Worm (Caenorhabditis elegans) whole organism, L1 larva: ENCODE measurements around the gene lipl-4.
"Not testable (repeated sequence)": the region's sequence is repeated elsewhere in the genome, so short reads cannot be mapped to it uniquely, and the experiment has no call there.

ENCODE experiments used
- C04F5.9 ChIP-seq: sonication (generic microtip); optimal IDR thresholded peaks from 2 replicates; lab custom pipeline; 2016; ENCODE audit warnings: missing genetic modification characterization, missing compliant biosample characterization
- aha-1 ChIP-seq: fragments of 150-350 bp; optimal IDR thresholded peaks from 2 replicates; lab custom pipeline; 2014; ENCODE audit warnings: missing biosample characterization, missing genetic modification characterization
- alr-1 ChIP-seq: fragments of 200-800 bp; sonication (Bioruptor generic); optimal IDR thresholded peaks from 2 replicates; lab custom pipeline; 2018; ENCODE audit warnings: borderline replicate concordance, mild to moderate bottlenecking, missing genetic modification characterization, missing compliant biosample characterization
- aly-2 ChIP-seq: fragments of 150-350 bp; optimal IDR thresholded peaks from 2 replicates; lab custom pipeline; 2014; ENCODE audit warnings: missing biosample characterization, missing genetic modification characterization
- ama-1 ChIP-seq: fragments of 150-350 bp; optimal IDR thresholded peaks from 2 replicates; lab custom pipeline; 2014
- blmp-1 ChIP-seq: fragments of 150-350 bp; optimal IDR thresholded peaks from 2 replicates; lab custom pipeline; 2014; ENCODE audit warnings: missing biosample characterization, missing genetic modification characterization
- ceh-8 ChIP-seq: fragments of 200-800 bp; sonication (Bioruptor generic); optimal IDR thresholded peaks from 2 replicates; lab custom pipeline; 2018; ENCODE audit warnings: mild to moderate bottlenecking, missing genetic modification characterization, moderate library complexity, missing compliant biosample characterization
- ceh-82 ChIP-seq, 3 experiments: fragments of 150-350 bp in 1 of 3; sonication (generic microtip) in 2 of 3; optimal IDR thresholded peaks; 2 replicates each; lab custom pipeline; 2014 to 2017; ENCODE audit warnings: missing biosample characterization in 3 of 3, missing genetic modification characterization in 3 of 3
- dpl-1 ChIP-seq, 3 experiments: fragments of 150-350 bp in 2 of 3; sonication (generic microtip) in 1 of 3; optimal IDR thresholded peaks; 2 replicates each; lab custom pipeline; 2014 to 2017; ENCODE audit warnings: missing biosample characterization in 3 of 3, missing genetic modification characterization in 3 of 3, missing genetic modification reagents in 3 of 3
- efl-1 ChIP-seq, 4 experiments: fragments of 150-350 bp; optimal IDR thresholded peaks in 3 of 4; peaks in 1 of 4; 1 replicate in 1 of 4; 2 replicates in 3 of 4; lab custom pipeline; 2014; ENCODE audit warnings: missing biosample characterization in 2 of 4, missing genetic modification characterization in 2 of 4, missing genetic modification reagents in 2 of 4
- elt-2 ChIP-seq: sonication (generic microtip); optimal IDR thresholded peaks from 2 replicates; lab custom pipeline; 2016; ENCODE audit warnings: missing genetic modification characterization, mild to moderate bottlenecking, inconsistent platforms, missing compliant biosample characterization, missing genetic modification reagents
- elt-3 ChIP-seq, 6 experiments: fragments of 150-350 bp in 1 of 6; sonication (generic microtip); optimal IDR thresholded peaks; 2 replicates each; lab custom pipeline; 2017 to 2018; ENCODE audit warnings: missing biosample characterization in 6 of 6, missing genetic modification characterization in 6 of 6, inconsistent platforms in 1 of 6
- grh-1 ChIP-seq: fragments of 200-800 bp; sonication (Bioruptor generic); IDR thresholded peaks from 2 replicates; pipeline ENCODE4 v1.3.6; 2022; ENCODE audit warnings: missing genetic modification reagents, missing genetic modification characterization, missing compliant biosample characterization
- hlh-17 ChIP-seq: fragments of 200-800 bp; sonication (Bioruptor generic); optimal IDR thresholded peaks from 2 replicates; lab custom pipeline; 2018; ENCODE audit warnings: missing genetic modification characterization, mild to moderate bottlenecking, missing compliant biosample characterization, moderate library complexity, borderline replicate concordance
- hpl-2 ChIP-seq: fragments of 150-350 bp; optimal IDR thresholded peaks from 2 replicates; lab custom pipeline; 2014; ENCODE audit warnings: missing biosample characterization, missing genetic modification reagents, missing genetic modification characterization
- irx-1 ChIP-seq: sonication (generic microtip); optimal IDR thresholded peaks from 2 replicates; lab custom pipeline; 2016; ENCODE audit warnings: missing genetic modification characterization, missing compliant biosample characterization
- isw-1 ChIP-seq: fragments of 200-800 bp; sonication (Bioruptor generic); IDR thresholded peaks from 2 replicates; pipeline ENCODE4 v1.3.6; 2022; ENCODE audit warnings: missing genetic modification characterization, missing compliant biosample characterization
- lin-14 ChIP-seq: fragments of 200-800 bp; sonication (Bioruptor generic); optimal IDR thresholded peaks from 2 replicates; lab custom pipeline; 2018; ENCODE audit warnings: mild to moderate bottlenecking, missing genetic modification characterization, moderate library complexity, missing compliant biosample characterization
- lsy-2 ChIP-seq, 2 experiments: fragments of 150-350 bp; optimal IDR thresholded peaks; 2 replicates each; lab custom pipeline; 2014; ENCODE audit warnings: missing biosample characterization in 2 of 2, missing genetic modification characterization in 2 of 2
- mab-9 ChIP-seq: fragments of 200-800 bp; sonication (Bioruptor generic); IDR thresholded peaks from 2 replicates; pipeline ENCODE4 v1.3.6; 2022; ENCODE audit warnings: missing genetic modification reagents, missing genetic modification characterization, missing compliant biosample characterization
- mdl-1 ChIP-seq, 2 experiments: fragments of 150-350 bp; optimal IDR thresholded peaks; 2 replicates each; lab custom pipeline; 2014 to 2017; ENCODE audit warnings: missing biosample characterization in 2 of 2, missing genetic modification characterization in 2 of 2, inconsistent platforms in 1 of 2
- mep-1 ChIP-seq: fragments of 150-350 bp; optimal IDR thresholded peaks from 2 replicates; lab custom pipeline; 2014; ENCODE audit warnings: missing biosample characterization, missing genetic modification characterization
- nhr-237 ChIP-seq: fragments of 150-350 bp; optimal IDR thresholded peaks from 2 replicates; lab custom pipeline; 2014; ENCODE audit warnings: missing biosample characterization, missing genetic modification characterization
- nhr-71 ChIP-seq: sonication (generic microtip); optimal IDR thresholded peaks from 2 replicates; lab custom pipeline; 2016; ENCODE audit warnings: mild to moderate bottlenecking, missing genetic modification characterization, moderate library complexity, missing compliant biosample characterization
- nhr-84 ChIP-seq: sonication (generic microtip); optimal IDR thresholded peaks from 2 replicates; lab custom pipeline; 2017; ENCODE audit warnings: missing biosample characterization, missing genetic modification characterization
- nhr-85 ChIP-seq: sonication (generic microtip); peaks from one replicate; lab custom pipeline; 2016; ENCODE audit warnings: missing genetic modification characterization, inconsistent platforms, missing compliant biosample characterization
- snpc-4 ChIP-seq: fragments of 150-350 bp; optimal IDR thresholded peaks from 2 replicates; lab custom pipeline; 2014; ENCODE audit warnings: missing biosample characterization, missing genetic modification characterization
- sup-37 ChIP-seq: fragments of 200-800 bp; sonication (Bioruptor generic); optimal IDR thresholded peaks from 2 replicates; lab custom pipeline; 2018; ENCODE audit warnings: mild to moderate bottlenecking, missing genetic modification characterization, missing compliant biosample characterization
- unc-30 ChIP-seq: sonication (generic microtip); optimal IDR thresholded peaks from 2 replicates; lab custom pipeline; 2017; ENCODE audit warnings: missing biosample characterization, missing genetic modification characterization
- unc-62 ChIP-seq: fragments of 150-350 bp; optimal IDR thresholded peaks from 2 replicates; lab custom pipeline; 2014; ENCODE audit warnings: missing biosample characterization, missing genetic modification reagents, missing genetic modification characterization
- xbp-1 ChIP-seq: sonication (generic microtip); optimal IDR thresholded peaks from 2 replicates; lab custom pipeline; 2016; ENCODE audit warnings: missing genetic modification characterization, missing compliant biosample characterization
- zip-4 ChIP-seq: fragments of 200-800 bp; sonication (Bioruptor generic); optimal IDR thresholded peaks from 2 replicates; lab custom pipeline; 2018; ENCODE audit warnings: mild to moderate bottlenecking, missing genetic modification characterization, moderate library complexity, missing compliant biosample characterization
- ztf-11 ChIP-seq, 2 experiments: sonication (generic microtip); optimal IDR thresholded peaks; 2 replicates each; lab custom pipeline; 2016 to 2017; ENCODE audit warnings: missing genetic modification characterization in 2 of 2, missing biosample characterization in 1 of 2, missing compliant biosample characterization in 1 of 2
- ztf-4 ChIP-seq: fragments of 150-350 bp; optimal IDR thresholded peaks from 2 replicates; lab custom pipeline; 2014; ENCODE audit warnings: missing biosample characterization, missing genetic modification characterization

Gene lipl-4

DNA sequence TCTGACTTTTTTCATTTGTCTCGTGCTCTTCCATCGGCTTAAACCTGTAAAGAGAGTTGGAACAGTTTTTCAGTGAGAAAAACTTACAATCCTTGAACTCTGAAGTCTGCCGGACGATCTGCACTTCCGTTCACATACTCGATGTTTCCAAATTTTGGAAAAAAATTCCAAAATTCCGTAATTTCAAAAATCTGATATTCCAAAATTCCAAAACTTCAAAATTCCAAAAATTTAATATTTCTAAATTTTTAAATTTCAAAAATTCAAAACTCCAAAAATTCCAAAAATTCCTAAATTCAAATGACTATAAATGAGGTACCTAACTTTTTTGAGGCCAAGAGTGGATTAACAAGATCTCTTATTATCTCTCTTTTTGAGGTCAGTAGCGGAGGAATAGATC lies 26.6 kb downstream of the lipl-4 start, which contains the start of gene EGAP9.4:
Gene EGAP9.4, plus strand, starts transcription at position 301 of the 400 bp plus-strand sequence.
- no peak for TF ChIP-seq alr-1 (tag; lab: Kevin White, UChicago)
- TF ChIP-seq irx-1 (tag; lab: Kevin White, UChicago): no peak
- TF ChIP-seq nhr-237: no peak
- no peak for TF ChIP-seq mab-9 (GFP tag; lab: Robert Waterston, UW)
- no peak for TF ChIP-seq elt-2
- no peak for TF ChIP-seq xbp-1 (tag; lab: Kevin White, UChicago)
- TF ChIP-seq sup-37 (GFP tag; lab: Kevin White, UChicago): no peak
- no peak for TF ChIP-seq ztf-11 (tag; optimal IDR thresholded peaks at IDR 0.05; lab: Kevin White, UChicago)
- TF ChIP-seq hpl-2 (GFP tag; lab: Kevin White, UChicago): no peak

DNA sequence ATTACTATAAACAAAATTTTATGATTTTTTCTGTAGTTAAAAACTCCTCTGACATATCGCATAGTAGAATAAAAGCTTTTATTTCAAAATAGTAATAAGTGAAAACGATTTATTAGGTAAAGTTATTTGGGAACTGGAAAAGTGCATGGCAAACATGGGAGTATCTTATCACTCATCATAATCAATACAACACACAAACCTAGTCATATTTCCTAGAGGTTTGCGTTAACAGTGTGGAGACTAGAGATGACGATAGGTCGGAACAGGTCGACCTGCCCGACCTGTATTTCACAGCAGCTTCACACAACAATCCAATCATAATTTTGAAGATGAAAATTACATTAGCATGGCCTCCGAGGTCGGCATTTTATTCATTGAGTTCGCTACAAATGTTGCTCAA lies 30.0 kb downstream of the lipl-4 start, which contains the start of gene EGAP9.3:
Gene EGAP9.3, minus strand, starts transcription at position 131 of the 400 bp plus-strand sequence.
- TF ChIP-seq aha-1 (tag; lab: Kevin White, UChicago): no peak
- TF ChIP-seq ztf-4 (tag; lab: Kevin White, UChicago): no peak
- TF ChIP-seq unc-30 (tag; lab: Kevin White, UChicago): no peak
- no peak for TF ChIP-seq nhr-84 (tag; lab: Kevin White, UChicago)
- TF ChIP-seq zip-4 (GFP tag; lab: Kevin White, UChicago): no peak
- no peak for TF ChIP-seq ceh-8 (GFP tag; lab: Kevin White, UChicago)
- no peak for TF ChIP-seq alr-1 (tag; lab: Kevin White, UChicago)
- no peak for TF ChIP-seq ama-1 (lab: Kevin White, UChicago)
- TF ChIP-seq lin-14: no peak
- TF ChIP-seq irx-1 (tag; lab: Kevin White, UChicago): no peak
- no peak for TF ChIP-seq lsy-2 (tag; optimal IDR thresholded peaks at IDR 0.05; lab: Kevin White, UChicago)
- TF ChIP-seq mab-9 (GFP tag; lab: Robert Waterston, UW): no peak
- TF ChIP-seq unc-62: no peak
- no peak for TF ChIP-seq aly-2 (tag; lab: Kevin White, UChicago)
- no peak for TF ChIP-seq nhr-85
- TF ChIP-seq ceh-82 (tag; optimal IDR thresholded peaks at IDR 0.05; lab: Kevin White, UChicago): no peak
- TF ChIP-seq nhr-71 (tag; lab: Kevin White, UChicago): no peak
- TF ChIP-seq elt-3 (tag; optimal IDR thresholded peaks at IDR 0.05; lab: Kevin White, UChicago): no peak
- no peak for TF ChIP-seq grh-1 (GFP tag; lab: Robert Waterston, UW)
- no peak for TF ChIP-seq C04F5.9 (tag; lab: Kevin White, UChicago)

DNA sequence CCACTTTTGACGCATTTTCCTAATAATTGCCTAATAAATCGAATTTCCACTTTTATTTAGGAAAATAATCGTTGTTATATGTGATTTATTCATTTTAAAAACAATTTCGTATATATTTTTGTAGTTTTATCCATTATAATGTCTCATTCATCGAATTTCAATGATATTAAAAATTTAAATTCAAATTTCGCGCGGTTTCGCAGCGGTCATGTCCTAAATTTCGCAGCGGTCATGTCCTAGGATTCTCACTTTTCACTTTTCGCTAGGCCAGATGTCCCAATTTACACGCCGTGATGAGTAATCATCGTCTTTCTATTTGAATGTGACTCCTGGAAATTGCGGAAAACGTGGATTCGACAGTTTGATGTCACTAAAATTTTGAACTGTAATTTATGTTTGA lies 31.8 kb downstream of the lipl-4 start, which contains the start of gene ZK1055.4:
Gene ZK1055.4, plus strand, starts transcription at position 301 of the 400 bp plus-strand sequence.
- TF ChIP-seq dpl-1 (GFP tag; optimal IDR thresholded peaks at IDR 0.05; lab: Kevin White, UChicago) (peak in 1 of 3 experiments; percentile 4), efl-1 (GFP tag; optimal IDR thresholded peaks at IDR 0.05 in 1 of 2; lab: Kevin White, UChicago) (peak in 1 of 2 experiments; percentile 17), blmp-1 (tag; lab: Kevin White, UChicago) (peak; percentile 44)
- not testable (repeated sequence) for TF ChIP-seq efl-1 (optimal IDR thresholded peaks at IDR 0.05; lab: Kevin White, UChicago)

DNA sequence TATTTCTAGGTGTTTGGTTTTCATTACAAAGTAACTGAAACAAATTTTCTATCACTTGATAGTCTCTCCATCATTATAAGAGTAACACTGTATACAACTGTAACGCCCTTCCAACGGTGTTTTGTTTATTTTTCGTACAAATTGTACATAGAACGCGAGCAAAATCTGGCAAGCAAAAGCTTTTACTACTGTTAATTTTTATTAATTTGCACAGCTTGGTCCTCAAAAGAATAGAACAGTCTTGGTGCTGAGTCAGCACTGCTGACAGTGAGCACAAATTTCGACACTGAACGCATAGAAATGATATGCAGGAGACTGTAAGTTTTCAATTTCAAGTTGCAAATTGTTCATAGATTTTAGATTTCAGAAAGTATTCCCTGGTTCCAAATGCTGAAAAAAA lies 40.3 kb downstream of the lipl-4 start, which contains the start of gene ZK1055.2:
Gene ZK1055.2, plus strand, starts transcription at position 301 of the 400 bp plus-strand sequence.
- TF ChIP-seq aha-1 (tag; lab: Kevin White, UChicago): no peak
- no peak for TF ChIP-seq mdl-1 (tag; optimal IDR thresholded peaks at IDR 0.05; lab: Kevin White, UChicago)
- TF ChIP-seq mep-1 (tag; lab: Kevin White, UChicago): no peak
- TF ChIP-seq isw-1 (GFP tag; lab: Robert Waterston, UW): no peak
- TF ChIP-seq hlh-17 (GFP tag; lab: Kevin White, UChicago): no peak
- no peak for TF ChIP-seq ceh-8 (GFP tag; lab: Kevin White, UChicago)
- TF ChIP-seq snpc-4 (tag; lab: Kevin White, UChicago): no peak
- TF ChIP-seq, all 84 proteins: peak for 0
